Fruit fly (Drosophila melanogaster): ENCODE measurements around the gene CG7320.

The CG7320 gene

dm6 chr3L:18203949-18204348 is 2.7 kb downstream of the CG7320 start:
- TF ChIP-seq CG8478 (optimal IDR thresholded peaks at IDR 0.05): no peak
- no peak for TF ChIP-seq CTCF (optimal IDR thresholded peaks at IDR 0.05)

dm6 chr3L:18204366-18204765 is 3.1 kb downstream of the CG7320 start:
- TF ChIP-seq CTCF (optimal IDR thresholded peaks at IDR 0.05) (no peak), CG8478 (optimal IDR thresholded peaks at IDR 0.05) (no peak)

- no peak for TF ChIP-seq CTCF (optimal IDR thresholded peaks at IDR 0.05)
- TF ChIP-seq CG8478 (optimal IDR thresholded peaks at IDR 0.05): no peak
These were observed 4.2 kb downstream of the CG7320 start for dm6 chr3L:18205516-18205915.

- TF ChIP-seq CG8478 (optimal IDR thresholded peaks at IDR 0.05) (no peak), CTCF (optimal IDR thresholded peaks at IDR 0.05) (no peak)
These were observed 11.0 kb downstream of the CG7320 start for dm6 chr3L:18212237-18212653.

dm6 chr3L:18213745-18214144 is 12.5 kb downstream of the CG7320 start:
- TF ChIP-seq CG8478 (optimal IDR thresholded peaks at IDR 0.05): no peak
- TF ChIP-seq CTCF (optimal IDR thresholded peaks at IDR 0.05): no peak

dm6 chr3L:18215669-18216068 is 14.4 kb downstream of the CG7320 start:
- no peak for TF ChIP-seq CG8478 (optimal IDR thresholded peaks at IDR 0.05)
- TF ChIP-seq CTCF (optimal IDR thresholded peaks at IDR 0.05): no peak

dm6 chr3L:18216931-18217330 is 15.6 kb downstream of the CG7320 start:
- TF ChIP-seq CG8478 (optimal IDR thresholded peaks at IDR 0.05): no peak
- no peak for TF ChIP-seq CTCF (optimal IDR thresholded peaks at IDR 0.05)

- TF ChIP-seq CTCF (optimal IDR thresholded peaks at IDR 0.05) (no peak), CG8478 (optimal IDR thresholded peaks at IDR 0.05) (no peak)
These were observed 17.2 kb downstream of the CG7320 start for dm6 chr3L:18218480-18218879.

dm6 chr3L:18219388-18219787 is 18.1 kb downstream of the CG7320 start:
- TF ChIP-seq CTCF (optimal IDR thresholded peaks at IDR 0.05) (no peak), CG8478 (optimal IDR thresholded peaks at IDR 0.05) (no peak)

- no peak for TF ChIP-seq CG8478 (optimal IDR thresholded peaks at IDR 0.05)
- no peak for TF ChIP-seq CTCF (optimal IDR thresholded peaks at IDR 0.05)
These were observed 20.1 kb downstream of the CG7320 start for dm6 chr3L:18221275-18221858.

- TF ChIP-seq CG8478 (optimal IDR thresholded peaks at IDR 0.05): no peak
- TF ChIP-seq CTCF (optimal IDR thresholded peaks at IDR 0.05): no peak
These were observed 21.0 kb downstream of the CG7320 start for dm6 chr3L:18222284-18222683.

dm6 chr3L:18223437-18223836 is 22.1 kb downstream of the CG7320 start:
- TF ChIP-seq CTCF (optimal IDR thresholded peaks at IDR 0.05) (no peak), CG8478 (optimal IDR thresholded peaks at IDR 0.05) (no peak)

dm6 chr3L:18224612-18225409 is 23.5 kb downstream of the CG7320 start:
- TF ChIP-seq CG8478 (optimal IDR thresholded peaks at IDR 0.05) (no peak), CTCF (optimal IDR thresholded peaks at IDR 0.05) (no peak)

dm6 chr3L:18225446-18226380 is 24.4 kb downstream of the CG7320 start:
- TF ChIP-seq CTCF (optimal IDR thresholded peaks at IDR 0.05) (no peak), CG8478 (optimal IDR thresholded peaks at IDR 0.05) (no peak)

dm6 chr3L:18226682-18227410 is 25.6 kb downstream of the CG7320 start:
- TF ChIP-seq CG8478 (optimal IDR thresholded peaks at IDR 0.05) (no peak), CTCF (optimal IDR thresholded peaks at IDR 0.05) (no peak)

All from S2 (cell line).